Worm (Caenorhabditis elegans) whole organism, midembryonic: ENCODE measurements around the gene eas-1.

Experiments
- cog-1 ChIP-seq: sonication (generic microtip); optimal IDR thresholded peaks from 2 replicates; lab custom pipeline; 2016; ENCODE audit warnings: missing genetic modification characterization, missing compliant biosample characterization
- klf-2 ChIP-seq: fragments of 200-800 bp; sonication (Bioruptor generic); conservative IDR thresholded peaks from 2 replicates; pipeline ENCODE4 v1.3.6; 2022; ENCODE audit warnings: missing genetic modification reagents, missing genetic modification characterization, missing compliant biosample characterization
- med-1 ChIP-seq: sonication (generic microtip); optimal IDR thresholded peaks from 2 replicates; lab custom pipeline; 2017; ENCODE audit warnings: missing genetic modification characterization, mild to moderate bottlenecking, missing compliant biosample characterization, antibody characterized with exemption, missing genetic modification reagents; ENCODE audit not compliant: insufficient read depth
- ref-1 ChIP-seq: fragments of 200-800 bp; sonication (Bioruptor generic); conservative IDR thresholded peaks from 2 replicates; pipeline ENCODE4 v1.3.6; 2022; ENCODE audit warnings: missing genetic modification reagents, missing genetic modification characterization, missing compliant biosample characterization
- tab-1 ChIP-seq: fragments of 200-800 bp; sonication (Bioruptor generic); IDR thresholded peaks from 2 replicates; pipeline ENCODE4 v1.3.6; 2022; ENCODE audit warnings: missing genetic modification characterization, missing compliant biosample characterization
- ztf-23 ChIP-seq: fragments of 200-800 bp; sonication (Bioruptor generic); IDR thresholded peaks from 2 replicates; pipeline ENCODE4 v1.3.6; 2022; ENCODE audit warnings: missing genetic modification reagents, missing genetic modification characterization, missing compliant biosample characterization

- TF ChIP-seq cog-1, result no peak
- TF ChIP-seq med-1, result no peak
- TF ChIP-seq ztf-23 (GFP tag; lab: Robert Waterston, UW), result no peak
- no peak for TF ChIP-seq tab-1
- TF ChIP-seq klf-2, result no peak
- no peak for TF ChIP-seq ref-1 (GFP tag; lab: Robert Waterston, UW)
Observed at ce11 chrII:4727769-4728168, 12.4 kb upstream of the eas-1 start, which contains the start of gene ttr-41.
